Worm (Caenorhabditis elegans) whole organism, L4 larva: Measurements from ENCODE around the gene F26F2.13.

Source experiments
- F10B5.3 ChIP-seq: sonication (generic microtip); optimal IDR thresholded peaks from 2 replicates; lab custom pipeline; 2016; ENCODE audit warnings: mild to moderate bottlenecking, missing genetic modification characterization, missing compliant biosample characterization
- Y48G9A.11 ChIP-seq: fragments of 200-800 bp; sonication (Bioruptor generic); IDR thresholded peaks from 2 replicates; pipeline ENCODE4 v1.3.6; 2022; ENCODE audit warnings: missing genetic modification reagents, missing genetic modification characterization, missing compliant biosample characterization
- ZK546.5 ChIP-seq, 2 experiments: sonication (generic microtip); optimal IDR thresholded peaks; 2 replicates each; lab custom pipeline; 2017; ENCODE audit warnings: missing biosample characterization in 2 of 2, missing genetic modification characterization in 2 of 2
- ama-1 ChIP-seq: fragments of 150-350 bp; optimal IDR thresholded peaks from 2 replicates; lab custom pipeline; 2014; ENCODE audit warnings: inconsistent platforms, mixed read lengths
- ceh-28 ChIP-seq: fragments of 150-350 bp; optimal IDR thresholded peaks from 2 replicates; lab custom pipeline; 2014; ENCODE audit warnings: missing biosample characterization, missing genetic modification reagents, missing genetic modification characterization
- ceh-44 ChIP-seq: fragments of 200-800 bp; sonication (Bioruptor generic); IDR thresholded peaks from 2 replicates; pipeline ENCODE4 v1.3.6; 2022; ENCODE audit warnings: missing genetic modification reagents, missing genetic modification characterization, missing compliant biosample characterization
- ceh-82 ChIP-seq: sonication (generic microtip); optimal IDR thresholded peaks from 2 replicates; lab custom pipeline; 2017; ENCODE audit warnings: missing biosample characterization, missing genetic modification characterization
- daf-12 ChIP-seq: fragments of 150-350 bp; optimal IDR thresholded peaks from 2 replicates; lab custom pipeline; 2014; ENCODE audit warnings: missing biosample characterization, missing genetic modification reagents, missing genetic modification characterization
- daf-16 ChIP-seq, 3 experiments: sonication (generic microtip); optimal IDR thresholded peaks; 2 replicates each; lab custom pipeline; 2016 to 2017; ENCODE audit warnings: missing genetic modification characterization in 3 of 3, missing genetic modification reagents in 3 of 3, mild to moderate bottlenecking in 2 of 3, missing compliant biosample characterization in 2 of 3, missing biosample characterization in 1 of 3, moderate library complexity in 1 of 3
- daf-8 ChIP-seq: fragments of 200-800 bp; sonication (Bioruptor generic); IDR thresholded peaks from 2 replicates; pipeline ENCODE4 v1.3.6; 2022; ENCODE audit warnings: missing genetic modification characterization, missing compliant biosample characterization
- dmd-8 ChIP-seq: fragments of 200-800 bp; sonication (Bioruptor generic); IDR thresholded peaks from 2 replicates; pipeline ENCODE4 v1.3.6; 2022; ENCODE audit warnings: missing genetic modification characterization, missing compliant biosample characterization
- dmd-9 ChIP-seq: fragments of 200-800 bp; sonication (Bioruptor generic); IDR thresholded peaks from 2 replicates; pipeline ENCODE4 v1.3.6; 2022; ENCODE audit warnings: missing genetic modification reagents, missing genetic modification characterization, missing compliant biosample characterization
- duxl-1 ChIP-seq: sonication (generic microtip); optimal IDR thresholded peaks from 2 replicates; lab custom pipeline; 2016; ENCODE audit warnings: mild to moderate bottlenecking, missing genetic modification characterization, moderate library complexity, missing compliant biosample characterization; ENCODE audit not compliant: poor library complexity
- dve-1 ChIP-seq: sonication (generic microtip); optimal IDR thresholded peaks from 2 replicates; lab custom pipeline; 2017; ENCODE audit warnings: antibody characterized with exemption, mild to moderate bottlenecking, missing genetic modification characterization, missing compliant biosample characterization; ENCODE audit not compliant: insufficient read depth
- fos-1 ChIP-seq: fragments of 150-350 bp; optimal IDR thresholded peaks from 2 replicates; lab custom pipeline; 2014; ENCODE audit warnings: missing biosample characterization, missing genetic modification characterization
- gei-8 ChIP-seq: fragments of 200-800 bp; sonication (Bioruptor generic); optimal IDR thresholded peaks from 2 replicates; lab custom pipeline; 2018; ENCODE audit warnings: mild to moderate bottlenecking, missing genetic modification characterization, missing compliant biosample characterization
- hlh-30 ChIP-seq: sonication (generic microtip); optimal IDR thresholded peaks from 2 replicates; lab custom pipeline; 2017; ENCODE audit warnings: antibody characterized with exemption, mild to moderate bottlenecking, missing genetic modification characterization, missing compliant biosample characterization; ENCODE audit not compliant: insufficient read depth
- jun-1 ChIP-seq: fragments of 150-350 bp; optimal IDR thresholded peaks from 2 replicates; lab custom pipeline; 2014; ENCODE audit warnings: missing biosample characterization, missing genetic modification reagents, missing genetic modification characterization
- mdl-1 ChIP-seq, 2 experiments: fragments of 150-350 bp in 1 of 2; sonication (generic microtip) in 1 of 2; optimal IDR thresholded peaks; 2 replicates each; lab custom pipeline; 2014 to 2017; ENCODE audit warnings: missing biosample characterization in 2 of 2, missing genetic modification characterization in 2 of 2
- nhr-28 ChIP-seq: fragments of 150-350 bp; optimal IDR thresholded peaks from 2 replicates; lab custom pipeline; 2014; ENCODE audit warnings: missing biosample characterization, missing genetic modification characterization
- nhr-42 ChIP-seq: fragments of 200-800 bp; sonication (Bioruptor generic); IDR thresholded peaks from 2 replicates; pipeline ENCODE4 v1.3.6; 2022; ENCODE audit warnings: missing genetic modification characterization, missing compliant biosample characterization
- nhr-48 ChIP-seq: sonication (generic microtip); optimal IDR thresholded peaks from 2 replicates; lab custom pipeline; 2016; ENCODE audit warnings: mild to moderate bottlenecking, missing genetic modification characterization, missing compliant biosample characterization
- nhr-77 ChIP-seq: fragments of 150-350 bp; optimal IDR thresholded peaks from 2 replicates; lab custom pipeline; 2014; ENCODE audit warnings: missing biosample characterization, missing genetic modification characterization
- pha-4 ChIP-seq, 2 experiments: fragments of 150-350 bp in 1 of 2; fragments of 200-800 bp in 1 of 2; sonication (Bioruptor generic) in 1 of 2; IDR thresholded peaks in 1 of 2; optimal IDR thresholded peaks in 1 of 2; 2 replicates each; pipeline versions ENCODE4 v1.3.6 to Lab custom; 2014 to 2022; ENCODE audit warnings: missing genetic modification characterization in 2 of 2, missing genetic modification reagents in 2 of 2, missing biosample characterization in 1 of 2, missing compliant biosample characterization in 1 of 2
- php-3 ChIP-seq: fragments of 200-800 bp; sonication (Bioruptor generic); IDR thresholded peaks from 2 replicates; pipeline ENCODE4 v1.3.6; 2022; ENCODE audit warnings: missing genetic modification reagents, missing genetic modification characterization, missing compliant biosample characterization
- pqm-1 ChIP-seq: sonication (generic microtip); optimal IDR thresholded peaks from 2 replicates; lab custom pipeline; 2017; ENCODE audit warnings: missing biosample characterization, missing genetic modification characterization
- saeg-2 ChIP-seq: fragments of 200-800 bp; sonication (Bioruptor generic); IDR thresholded peaks from 2 replicates; pipeline ENCODE4 v1.3.6; 2022; ENCODE audit warnings: missing genetic modification reagents, missing genetic modification characterization, missing compliant biosample characterization
- skn-1 ChIP-seq: fragments of 150-350 bp; optimal IDR thresholded peaks from 2 replicates; lab custom pipeline; 2014; ENCODE audit warnings: missing biosample characterization, missing genetic modification characterization
- snpc-4 ChIP-seq: fragments of 150-350 bp; optimal IDR thresholded peaks from 2 replicates; lab custom pipeline; 2014; ENCODE audit warnings: missing biosample characterization, missing genetic modification characterization
- spr-1 ChIP-seq: sonication (generic microtip); optimal IDR thresholded peaks from 2 replicates; lab custom pipeline; 2016; ENCODE audit warnings: mild to moderate bottlenecking, missing genetic modification characterization, missing compliant biosample characterization
- tag-97 ChIP-seq: fragments of 200-800 bp; sonication (Bioruptor generic); IDR thresholded peaks from 2 replicates; pipeline ENCODE4 v1.3.6; 2022; ENCODE audit warnings: missing genetic modification characterization, missing compliant biosample characterization
- unc-130 ChIP-seq: sonication (generic microtip); optimal IDR thresholded peaks from 2 replicates; lab custom pipeline; 2016; ENCODE audit warnings: missing genetic modification reagents, missing genetic modification characterization, missing compliant biosample characterization
- unc-39 ChIP-seq: sonication (generic microtip); optimal IDR thresholded peaks from 2 replicates; lab custom pipeline; 2017; ENCODE audit warnings: missing biosample characterization, missing genetic modification characterization
- unc-62 ChIP-seq, 3 experiments: fragments of 150-350 bp in 1 of 3; sonication (generic microtip); optimal IDR thresholded peaks in 2 of 3; peaks in 1 of 3; 1 replicate in 1 of 3; 2 replicates in 2 of 3; lab custom pipeline; 2014 to 2017; ENCODE audit warnings: missing biosample characterization in 3 of 3, missing genetic modification characterization in 3 of 3, missing genetic modification reagents in 3 of 3, missing genotype in 1 of 3
- vab-7 ChIP-seq: fragments of 200-800 bp; sonication (Bioruptor generic); IDR thresholded peaks from 2 replicates; pipeline ENCODE4 v1.3.6; 2022; ENCODE audit warnings: missing genetic modification reagents, missing genetic modification characterization, missing compliant biosample characterization
- zfp-2 ChIP-seq: sonication (generic microtip); optimal IDR thresholded peaks from 2 replicates; lab custom pipeline; 2016; ENCODE audit warnings: mild to moderate bottlenecking, missing genetic modification characterization, missing compliant biosample characterization
- ztf-7 ChIP-seq: fragments of 150-350 bp; optimal IDR thresholded peaks from 2 replicates; lab custom pipeline; 2014; ENCODE audit warnings: missing biosample characterization, missing genetic modification characterization

The F26F2.13 gene

DNA sequence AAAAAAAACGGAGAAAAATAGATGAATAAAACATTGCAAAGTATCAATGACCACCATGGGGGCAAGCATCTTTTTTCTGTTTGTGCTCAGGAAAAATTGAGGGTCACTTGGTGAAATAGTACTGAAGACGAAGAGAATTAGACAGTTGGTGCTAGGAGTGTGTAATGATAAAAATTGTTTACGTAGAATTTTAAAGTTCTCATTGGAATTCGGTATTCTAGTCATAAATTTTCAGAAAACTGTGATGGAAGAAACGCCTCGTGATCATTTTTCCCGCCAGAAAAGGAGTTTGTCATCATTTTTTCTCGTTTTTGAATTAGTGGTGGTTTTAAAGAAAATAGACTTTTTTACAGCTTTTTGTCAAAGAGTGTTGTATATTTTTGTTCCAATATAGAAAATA, 19.5 kb upstream of the F26F2.13 start:
- TF ChIP-seq daf-16 (GFP tag; optimal IDR thresholded peaks at IDR 0.05; lab: Kevin White, UChicago) (no peak), daf-16 (tag; optimal IDR thresholded peaks at IDR 0.05; lab: Kevin White, UChicago) (peak; percentile 84), nhr-28 (tag; lab: Kevin White, UChicago) (peak; percentile 56), ceh-44 (GFP tag; lab: Robert Waterston, UW) (no peak), nhr-77 (peak; percentile 23)
- TF ChIP-seq, all 104 proteins: peak for 3

DNA sequence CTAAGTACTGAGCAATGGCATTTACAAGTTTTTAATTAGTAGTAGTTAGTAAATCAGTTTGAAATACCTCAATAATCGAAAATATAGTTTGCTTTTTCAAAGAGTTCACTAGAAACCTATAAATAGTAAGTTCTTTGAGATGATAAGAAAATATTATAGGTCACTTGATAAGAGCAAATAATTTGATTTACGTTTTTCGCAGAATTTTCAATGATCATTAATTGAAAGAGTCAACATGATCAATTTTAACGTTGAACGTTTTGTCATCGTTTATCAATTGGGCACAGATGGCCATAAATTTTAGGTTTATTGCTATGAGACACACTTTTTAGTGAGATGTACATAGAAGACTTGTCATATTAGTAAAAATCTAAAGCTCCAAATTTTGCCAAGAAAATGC, 18.4 kb upstream of the F26F2.13 start:
- TF ChIP-seq pqm-1 (tag; lab: Kevin White, UChicago) (peak; percentile 2), pha-4 (GFP tag; IDR thresholded peaks at IDR 0.05; lab: Robert Waterston, UW) (no peak), pha-4 (tag; optimal IDR thresholded peaks at IDR 0.05; lab: Kevin White, UChicago) (no peak), daf-12 (tag; lab: Kevin White, UChicago) (no peak), duxl-1 (tag; lab: Kevin White, UChicago) (no peak), php-3 (GFP tag; lab: Robert Waterston, UW) (no peak; the same call in 1 of the 2 replicates), daf-16 (GFP tag; optimal IDR thresholded peaks at IDR 0.05; lab: Kevin White, UChicago) (no peak), daf-16 (tag; optimal IDR thresholded peaks at IDR 0.05; lab: Kevin White, UChicago) (peak; percentile 71)

DNA sequence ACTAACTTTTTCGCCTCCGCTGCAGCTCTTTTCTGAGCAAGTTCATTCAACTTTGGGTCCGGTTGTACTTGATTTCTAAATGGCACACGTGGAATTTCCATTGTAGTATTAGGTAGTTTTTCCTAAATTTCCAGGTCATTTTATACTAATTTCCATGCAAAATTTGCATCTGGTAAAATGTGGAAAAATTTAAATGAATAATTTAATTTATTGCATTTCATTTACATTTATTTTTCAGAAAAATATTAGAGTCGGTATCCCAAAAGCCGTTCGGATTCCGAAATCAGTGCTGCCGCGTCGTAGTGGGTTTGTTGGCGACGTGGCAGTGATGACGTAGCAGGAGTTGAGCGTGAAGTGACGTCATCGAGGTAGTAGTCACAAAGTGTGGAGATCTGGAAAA, 17.1 kb upstream of the F26F2.13 start, which contains the start of gene Y38H6C.18:
TSS of gene Y38H6C.18 (minus strand) at position 101 of the 400 bp plus-strand sequence.
- TF ChIP-seq spr-1 (no peak), hlh-30 (tag; lab: Kevin White, UChicago) (no peak), unc-39 (no peak), ama-1 (lab: Kevin White, UChicago) (no peak), daf-8 (no peak), tag-97 (GFP tag; lab: Robert Waterston, UW) (no peak), ztf-7 (no peak), ceh-82 (tag; lab: Kevin White, UChicago) (no peak), daf-16 (GFP tag; optimal IDR thresholded peaks at IDR 0.05; lab: Kevin White, UChicago) (no peak), daf-16 (tag; optimal IDR thresholded peaks at IDR 0.05; lab: Kevin White, UChicago) (no peak), ZK546.5 (tag; optimal IDR thresholded peaks at IDR 0.05; lab: Kevin White, UChicago) (no peak), ceh-28 (tag; lab: Kevin White, UChicago) (no peak), duxl-1 (tag; lab: Kevin White, UChicago) (no peak), gei-8 (no peak)

DNA sequence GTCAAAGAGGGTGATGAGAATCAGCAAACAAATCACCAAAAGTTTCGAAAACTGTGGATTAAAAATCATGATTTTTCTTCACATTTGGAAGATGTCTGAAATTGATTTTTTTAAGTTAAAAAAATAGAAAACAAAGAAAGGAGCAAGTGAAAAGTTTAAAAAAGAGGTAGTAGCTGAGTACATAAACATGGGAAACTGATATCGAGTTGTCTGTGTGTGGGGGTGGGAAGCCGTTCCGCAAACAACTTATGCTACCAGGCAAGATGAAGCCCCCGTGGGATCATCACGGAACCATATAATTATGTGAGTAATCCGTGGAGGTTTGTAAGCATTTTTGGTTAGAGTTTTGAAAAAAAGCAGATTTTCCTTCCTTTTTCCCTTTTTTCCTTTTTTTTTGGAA, 13.1 kb upstream of the F26F2.13 start, which contains the start of gene Y38H6C.20:
TSS of gene Y38H6C.20 (minus strand) at position 101 of the 400 bp plus-strand sequence.
- TF ChIP-seq unc-62 (GFP tag; optimal IDR thresholded peaks at IDR 0.05 in 1 of 2; lab: Kevin White, UChicago) (peak in 1 of 2 experiments; percentile 18), unc-62 (tag; optimal IDR thresholded peaks at IDR 0.05; lab: Kevin White, UChicago) (no peak), dmd-9 (no peak)
- TF ChIP-seq, all 104 proteins: peak for 1

DNA sequence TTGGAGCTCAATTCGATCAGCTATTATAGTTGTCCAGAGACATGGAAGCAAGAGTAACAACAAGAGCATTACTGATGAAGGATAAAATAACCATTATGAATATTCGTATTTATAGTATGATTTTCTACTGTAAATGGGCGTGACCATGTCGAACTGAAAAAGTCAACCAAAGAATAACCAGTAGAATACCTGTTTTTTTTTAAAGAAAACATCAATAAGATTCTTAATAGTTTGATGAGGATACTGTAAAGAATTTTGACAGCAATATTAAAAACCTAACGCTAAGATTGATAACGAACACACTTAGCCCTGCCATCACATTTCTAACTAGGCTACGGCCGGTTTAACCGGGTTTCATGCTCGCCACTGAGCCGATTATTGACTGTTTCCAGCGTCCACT, 11.2 kb upstream of the F26F2.13 start, which contains the start of gene vmo-1:
TSS of gene vmo-1 (minus strand) at position 101 of the 400 bp plus-strand sequence.
- TF ChIP-seq dmd-8 (GFP tag; lab: Robert Waterston, UW), result no peak
- no peak for TF ChIP-seq unc-130
- TF ChIP-seq nhr-42 (GFP tag; lab: Robert Waterston, UW), result no peak
- no peak for TF ChIP-seq F10B5.3 (tag; lab: Kevin White, UChicago)
- TF ChIP-seq daf-16 (GFP tag; optimal IDR thresholded peaks at IDR 0.05; lab: Kevin White, UChicago), result no peak
- no peak for TF ChIP-seq daf-16 (tag; optimal IDR thresholded peaks at IDR 0.05; lab: Kevin White, UChicago)
- TF ChIP-seq jun-1 (tag; lab: Kevin White, UChicago), result no peak
- no peak for TF ChIP-seq saeg-2 (GFP tag; lab: Robert Waterston, UW)
- TF ChIP-seq fos-1, result no peak
- no peak for TF ChIP-seq Y48G9A.11 (GFP tag; lab: Robert Waterston, UW)
- no peak for TF ChIP-seq pqm-1 (tag; lab: Kevin White, UChicago)
- no peak for TF ChIP-seq mdl-1 (tag; optimal IDR thresholded peaks at IDR 0.05; lab: Kevin White, UChicago)
- no peak for TF ChIP-seq spr-1
- no peak for TF ChIP-seq ZK546.5 (tag; optimal IDR thresholded peaks at IDR 0.05; lab: Kevin White, UChicago)
- TF ChIP-seq snpc-4 (tag; lab: Kevin White, UChicago), result no peak
- no peak for TF ChIP-seq skn-1 (tag; lab: Kevin White, UChicago)
- TF ChIP-seq nhr-48 (tag; lab: Kevin White, UChicago), result no peak
- TF ChIP-seq zfp-2 (tag; lab: Kevin White, UChicago), result no peak
- TF ChIP-seq dve-1 (tag; lab: Kevin White, UChicago), result no peak
- no peak for TF ChIP-seq vab-7
